Worm (Caenorhabditis elegans): ENCODE results near the gene C06C3.3.
A peak's percentile ranks its signal among the peaks of the same experiment; 100 is the strongest.

The C06C3.3 gene

DNA sequence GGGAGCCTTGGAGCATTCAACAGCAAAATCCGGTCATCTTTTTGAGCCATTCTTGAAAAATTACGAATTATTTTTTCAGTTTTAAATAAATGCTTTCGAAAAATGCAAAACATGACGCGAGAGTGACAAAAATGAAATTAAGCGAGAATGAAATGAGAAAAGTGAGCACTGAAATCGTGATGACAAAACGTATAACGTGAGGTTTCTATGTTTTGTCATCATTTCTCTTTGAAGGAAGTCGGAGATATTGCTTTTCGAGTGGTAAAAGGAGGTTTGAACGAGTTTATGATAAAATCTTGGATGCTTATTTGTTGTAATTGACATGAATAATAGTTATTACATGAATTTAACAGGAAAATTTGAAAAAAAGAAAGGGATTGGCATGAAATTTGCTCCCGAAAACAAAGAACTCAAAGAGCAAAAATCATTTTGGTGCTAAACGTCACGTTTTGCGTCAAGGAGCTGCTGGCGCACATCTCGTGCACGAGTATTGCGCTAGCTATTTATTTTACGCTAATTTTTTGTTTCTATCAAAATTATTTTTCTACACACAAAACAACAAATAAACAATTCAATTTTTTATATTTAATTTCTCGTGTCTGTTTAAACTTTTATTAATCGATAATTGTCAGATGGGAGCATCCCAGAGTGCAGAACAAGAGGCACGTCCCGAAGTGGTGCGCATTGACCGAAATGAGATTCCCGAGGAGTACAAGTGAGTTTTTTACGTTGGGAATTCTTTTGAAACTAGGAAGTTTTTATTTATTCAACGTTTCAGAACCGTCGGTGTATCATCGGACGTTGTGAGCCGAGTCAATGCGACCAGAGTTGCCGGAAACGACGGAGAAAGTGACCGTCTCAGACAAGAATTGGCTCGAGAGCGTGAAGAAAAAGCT lies 44.3 kb upstream of the C06C3.3 start, which contains the start of the genes gss-1 and chch-3:
gss-1 (minus strand) TSS at position 51 of the 896 bp plus-strand sequence.
chch-3 (plus strand) TSS at position 633 of the 896 bp plus-strand sequence.
- TF ChIP-seq rpc-1 (optimal IDR thresholded peaks at IDR 0.05) (no peak), rpc-1 (tag; optimal IDR thresholded peaks at IDR 0.05) (no peak), cebp-2 (GFP tag; IDR thresholded peaks at IDR 0.05) (no peak), Y53G8AR.9 (GFP tag; conservative IDR thresholded peaks at IDR 0.05) (no peak), lir-1 (GFP tag; conservative IDR thresholded peaks at IDR 0.05) (no peak), sdz-38 (tag; optimal IDR thresholded peaks at IDR 0.05) (no peak), ceh-79 (tag; optimal IDR thresholded peaks at IDR 0.05) (no peak), ztf-25 (GFP tag; IDR thresholded peaks at IDR 0.05) (no peak), mcd-1 (GFP tag; IDR thresholded peaks at IDR 0.05) (peak; percentile 40; the same call in 1 of the 2 replicates), nfya-1 (tag; optimal IDR thresholded peaks at IDR 0.05; ENCODE audit: borderline replicate concordance, insufficient read depth) (no peak), dpff-1 (tag; optimal IDR thresholded peaks at IDR 0.05) (no peak), Y53F4B.3 (GFP tag; IDR thresholded peaks at IDR 0.05) (no peak), ekl-4 (GFP tag; IDR thresholded peaks at IDR 0.05) (no peak), hlh-12 (tag; optimal IDR thresholded peaks at IDR 0.05) (no peak), rec-8 (tag; optimal IDR thresholded peaks at IDR 0.05) (no peak), F57C9.4 (tag; optimal IDR thresholded peaks at IDR 0.05) (no peak), F52B5.7 (tag; optimal IDR thresholded peaks at IDR 0.05) (no peak), ceh-27 (GFP tag; optimal IDR thresholded peaks at IDR 0.05) (no peak), nhr-80 (tag; optimal IDR thresholded peaks at IDR 0.05) (peak; percentile 74), lin-26 (GFP tag; IDR thresholded peaks at IDR 0.05) (no peak), tbp1 (GFP tag; optimal IDR thresholded peaks at IDR 0.05) (peak; percentile 30), D2030.7 (GFP tag; IDR thresholded peaks at IDR 0.05) (0 out of 2 replicates have a peak, but pooled peaks have one; percentile 34), snpc-3.4 (tag; optimal IDR thresholded peaks at IDR 0.05) (no peak), tlf-1 (GFP tag; optimal IDR thresholded peaks at IDR 0.05) (no peak), unc-130 (GFP tag; optimal IDR thresholded peaks at IDR 0.05) (no peak), Y67H2A.10 (GFP tag; conservative IDR thresholded peaks at IDR 0.05) (no peak), efl-1 (GFP tag; optimal IDR thresholded peaks at IDR 0.05) (peak; percentile 7), tbx-9 (tag; optimal IDR thresholded peaks at IDR 0.05; ENCODE audit: borderline replicate concordance) (no peak), ZK185.1 (tag; optimal IDR thresholded peaks at IDR 0.05; ENCODE audit: poor library complexity, severe bottlenecking) (peak; percentile 25), die-1 (tag; optimal IDR thresholded peaks at IDR 0.05) (no peak), ztf-26 (tag; optimal IDR thresholded peaks at IDR 0.05) (no peak), T07F8.4 (tag; optimal IDR thresholded peaks at IDR 0.05) (no peak), bed-1 (GFP tag; IDR thresholded peaks at IDR 0.05) (no peak), lin-35 (GFP tag; optimal IDR thresholded peaks at IDR 0.05) (peak in 1 of 3 experiments; percentile 36), ama-1 (optimal IDR thresholded peaks at IDR 0.05) (no peak), ama-1 (GFP tag; optimal IDR thresholded peaks at IDR 0.05) (no peak), zfh-2 (GFP tag; conservative IDR thresholded peaks at IDR 0.05) (no peak), him-1 (tag; optimal IDR thresholded peaks at IDR 0.05) (no peak), egl-18 (GFP tag; IDR thresholded peaks at IDR 0.05) (no peak), F49E8.2 (tag; optimal IDR thresholded peaks at IDR 0.05; ENCODE audit: insufficient read depth) (no peak), mel-28 (tag; optimal IDR thresholded peaks at IDR 0.05; ENCODE audit: borderline replicate concordance) (no peak), cebp-1 (GFP tag; IDR thresholded peaks at IDR 0.05) (no peak), cebp-1 (tag; optimal IDR thresholded peaks at IDR 0.05) (peak; percentile 55), dpl-1 (GFP tag; optimal IDR thresholded peaks at IDR 0.05) (no peak), attf-6 (GFP tag; IDR thresholded peaks at IDR 0.05) (no peak), hsf-1 (GFP tag; IDR thresholded peaks at IDR 0.05) (no peak), B0019.2 (GFP tag; conservative IDR thresholded peaks at IDR 0.05) (no peak), nfyb-1 (GFP tag; IDR thresholded peaks at IDR 0.05) (no peak)
